Worm (Caenorhabditis elegans): ENCODE measurements around the gene F56D2.5.
A peak's percentile ranks its signal among the peaks of the same experiment; 100 is the strongest.

The F56D2.5 gene

ce11 chrIII:5554884-5555500 lies 26.2 kb downstream of the F56D2.5 start, which contains the start of the genes nmad-1 and hach-1 (continued):
- TF ChIP-seq lin-40 (tag; optimal IDR thresholded peaks at IDR 0.05) (peak; percentile 77), madf-8 (GFP tag; conservative IDR thresholded peaks at IDR 0.05) (peak; percentile 37; the same call in 1 of the 2 replicates), let-526 (GFP tag; IDR thresholded peaks at IDR 0.05) (no peak), F37B4.10 (GFP tag; IDR thresholded peaks at IDR 0.05) (no peak), F52B5.7 (tag; optimal IDR thresholded peaks at IDR 0.05) (peak; percentile 19), ceh-100 (GFP tag; IDR thresholded peaks at IDR 0.05) (peak; percentile 63; the same call in 1 of the 2 replicates), bed-2 (GFP tag; IDR thresholded peaks at IDR 0.05) (no peak), ceh-58 (GFP tag; IDR thresholded peaks at IDR 0.05) (no peak), lsl-1 (GFP tag; optimal IDR thresholded peaks at IDR 0.05) (peak; percentile 58), pbrm-1 (GFP tag; IDR thresholded peaks at IDR 0.05) (peak; percentile 78), tbp1 (GFP tag; optimal IDR thresholded peaks at IDR 0.05) (peak; percentile 58), sea-2 (GFP tag; IDR thresholded peaks at IDR 0.05) (no peak), ztf-18 (tag; optimal IDR thresholded peaks at IDR 0.05) (peak; percentile 42), xnd-1 (tag; optimal IDR thresholded peaks at IDR 0.05) (peak; percentile 27), Y67H2A.10 (GFP tag; conservative IDR thresholded peaks at IDR 0.05) (no peak), nhr-27 (tag; optimal IDR thresholded peaks at IDR 0.05) (no peak), hmg-1.2 (GFP tag; IDR thresholded peaks at IDR 0.05) (peak; percentile 58), lir-1 (GFP tag; conservative IDR thresholded peaks at IDR 0.05) (peak; percentile 37; the same call in 1 of the 2 replicates), F57A8.1 (GFP tag; optimal IDR thresholded peaks at IDR 0.05) (no peak), F23B12.7 (tag; optimal IDR thresholded peaks at IDR 0.05; ENCODE audit: insufficient read depth) (peak; percentile 72), attf-3 (GFP tag; conservative IDR thresholded peaks at IDR 0.05) (peak; percentile 53; the same call in 1 of the 2 replicates), unc-62 (GFP tag; optimal IDR thresholded peaks at IDR 0.05) (no peak), dpl-1 (GFP tag; optimal IDR thresholded peaks at IDR 0.05) (no peak), zfh-2 (GFP tag; conservative IDR thresholded peaks at IDR 0.05) (0 out of 2 replicates have a peak, but pooled peaks have one; percentile 10), rpc-1 (optimal IDR thresholded peaks at IDR 0.05) (peak; percentile 43), rpc-1 (tag; optimal IDR thresholded peaks at IDR 0.05) (no peak), snpc-3.4 (tag; optimal IDR thresholded peaks at IDR 0.05) (peak; percentile 88), Y79H2A.3 (GFP tag; conservative IDR thresholded peaks at IDR 0.05) (no peak), repo-1 (tag; optimal IDR thresholded peaks at IDR 0.05) (no peak), ceh-91 (GFP tag; IDR thresholded peaks at IDR 0.05) (no peak), D2030.7 (GFP tag; IDR thresholded peaks at IDR 0.05) (peak; percentile 64; the same call in 1 of the 2 replicates), nhr-80 (tag; optimal IDR thresholded peaks at IDR 0.05) (peak; percentile 24), ztf-28 (GFP tag; IDR thresholded peaks at IDR 0.05) (no peak), Y56A3A.18 (GFP tag; IDR thresholded peaks at IDR 0.05) (no peak), dox-1 (GFP tag; IDR thresholded peaks at IDR 0.05) (peak; percentile 85), nhr-90 (tag; optimal IDR thresholded peaks at IDR 0.05) (no peak), tbx-9 (tag; optimal IDR thresholded peaks at IDR 0.05; ENCODE audit: borderline replicate concordance) (no peak), ceh-40 (GFP tag; IDR thresholded peaks at IDR 0.05) (no peak), snpc-1.3 (tag; optimal IDR thresholded peaks at IDR 0.05; ENCODE audit: insufficient read depth) (peak; percentile 93), him-1 (tag; optimal IDR thresholded peaks at IDR 0.05) (peak; percentile 5), F33H1.4 (GFP tag; IDR thresholded peaks at IDR 0.05) (peak; percentile 62), rec-8 (tag; optimal IDR thresholded peaks at IDR 0.05) (peak; percentile 28 to 45), madf-6 (GFP tag; IDR thresholded peaks at IDR 0.05) (peak; percentile 89), attf-6 (GFP tag; IDR thresholded peaks at IDR 0.05) (no peak), hlh-12 (tag; optimal IDR thresholded peaks at IDR 0.05) (no peak), B0035.1 (tag; optimal IDR thresholded peaks at IDR 0.05) (no peak), Y95B8A.8 (GFP tag; IDR thresholded peaks at IDR 0.05) (no peak), F22D6.2 (tag; optimal IDR thresholded peaks at IDR 0.05) (peak; percentile 6)

Measured in whole organism, young adult.